Worm (Caenorhabditis elegans) whole organism, L4 larva: ENCODE measurements around the gene Y39G8B.5.
A peak's percentile ranks its signal among the peaks of the same experiment; 100 is the strongest.
"Not testable (repeated sequence)": the region's sequence is repeated elsewhere in the genome, so short reads cannot be mapped to it uniquely, and the experiment has no call there.

Source experiments
- D1046.2 ChIP-seq: fragments of 200-800 bp; sonication (Bioruptor generic); IDR thresholded peaks from 2 replicates; pipeline ENCODE4 v1.3.6; 2022; ENCODE audit warnings: missing genetic modification characterization, missing compliant biosample characterization
- F37D6.2 ChIP-seq: sonication (generic microtip); optimal IDR thresholded peaks from 2 replicates; lab custom pipeline; 2016; ENCODE audit warnings: mild to moderate bottlenecking, missing genetic modification characterization, missing compliant biosample characterization
- F49E8.2 ChIP-seq: sonication (generic microtip); optimal IDR thresholded peaks from 2 replicates; lab custom pipeline; 2016; ENCODE audit warnings: missing compliant biosample characterization, mild to moderate bottlenecking, missing genetic modification characterization, borderline replicate concordance
- T26A8.4 ChIP-seq: fragments of 200-800 bp; sonication (Bioruptor generic); IDR thresholded peaks from 2 replicates; pipeline ENCODE4 v1.3.6; 2022; ENCODE audit warnings: missing genetic modification characterization, missing compliant biosample characterization
- Y75B8A.6 ChIP-seq: fragments of 200-800 bp; sonication (Bioruptor generic); IDR thresholded peaks from 2 replicates; pipeline ENCODE4 v1.3.6; 2022; ENCODE audit warnings: missing genetic modification reagents, missing genetic modification characterization, missing compliant biosample characterization
- ZK337.2 ChIP-seq: fragments of 200-800 bp; sonication (Bioruptor generic); IDR thresholded peaks from 2 replicates; pipeline ENCODE4 v1.3.6; 2022; ENCODE audit warnings: missing genetic modification reagents, missing genetic modification characterization, missing compliant biosample characterization
- ama-1 ChIP-seq: fragments of 150-350 bp; optimal IDR thresholded peaks from 2 replicates; lab custom pipeline; 2014; ENCODE audit warnings: inconsistent platforms, mixed read lengths
- arid-1 ChIP-seq: fragments of 200-800 bp; sonication (Bioruptor generic); conservative IDR thresholded peaks from 2 replicates; pipeline ENCODE4 v1.3.6; 2022; ENCODE audit warnings: missing genetic modification reagents, missing genetic modification characterization, missing compliant biosample characterization
- ceh-28 ChIP-seq: fragments of 150-350 bp; optimal IDR thresholded peaks from 2 replicates; lab custom pipeline; 2014; ENCODE audit warnings: missing biosample characterization, missing genetic modification reagents, missing genetic modification characterization
- ceh-32 ChIP-seq: sonication (generic microtip); optimal IDR thresholded peaks from 2 replicates; lab custom pipeline; 2016; ENCODE audit warnings: mild to moderate bottlenecking, missing genetic modification characterization, missing compliant biosample characterization; ENCODE audit not compliant: poor library complexity
- ces-1 ChIP-seq: fragments of 150-350 bp; sonication (generic microtip); optimal IDR thresholded peaks from 4 replicates; lab custom pipeline; 2014; ENCODE audit warnings: missing biosample characterization, missing genetic modification reagents, missing genetic modification characterization
- cey-2 ChIP-seq: sonication (generic microtip); optimal IDR thresholded peaks from 3 replicates; lab custom pipeline; 2017; ENCODE audit warnings: missing genetic modification characterization, mild to moderate bottlenecking, missing compliant biosample characterization, antibody characterized with exemption, borderline replicate concordance; ENCODE audit not compliant: insufficient read depth
- ctbp-1 ChIP-seq: fragments of 200-800 bp; sonication (Bioruptor generic); IDR thresholded peaks from 2 replicates; pipeline ENCODE4 v1.3.6; 2022; ENCODE audit warnings: missing genetic modification reagents, missing genetic modification characterization, missing compliant biosample characterization
- daf-12 ChIP-seq: fragments of 150-350 bp; optimal IDR thresholded peaks from 2 replicates; lab custom pipeline; 2014; ENCODE audit warnings: missing biosample characterization, missing genetic modification reagents, missing genetic modification characterization
- daf-16 ChIP-seq, 3 experiments: sonication (generic microtip); optimal IDR thresholded peaks; 2 replicates each; lab custom pipeline; 2016 to 2017; ENCODE audit warnings: missing genetic modification characterization in 3 of 3, missing genetic modification reagents in 3 of 3, mild to moderate bottlenecking in 2 of 3, missing compliant biosample characterization in 2 of 3, missing biosample characterization in 1 of 3, moderate library complexity in 1 of 3
- daf-8 ChIP-seq: fragments of 200-800 bp; sonication (Bioruptor generic); IDR thresholded peaks from 2 replicates; pipeline ENCODE4 v1.3.6; 2022; ENCODE audit warnings: missing genetic modification characterization, missing compliant biosample characterization
- dmd-6 ChIP-seq: fragments of 200-800 bp; sonication (Bioruptor generic); IDR thresholded peaks from 2 replicates; pipeline ENCODE4 v1.3.6; 2022; ENCODE audit warnings: missing genetic modification reagents, missing genetic modification characterization, missing compliant biosample characterization
- dmd-9 ChIP-seq: fragments of 200-800 bp; sonication (Bioruptor generic); IDR thresholded peaks from 2 replicates; pipeline ENCODE4 v1.3.6; 2022; ENCODE audit warnings: missing genetic modification reagents, missing genetic modification characterization, missing compliant biosample characterization
- dpl-1 ChIP-seq: fragments of 150-350 bp; optimal IDR thresholded peaks from 2 replicates; lab custom pipeline; 2014; ENCODE audit warnings: missing biosample characterization, missing genetic modification reagents, missing genetic modification characterization
- fos-1 ChIP-seq: fragments of 150-350 bp; optimal IDR thresholded peaks from 2 replicates; lab custom pipeline; 2014; ENCODE audit warnings: missing biosample characterization, missing genetic modification characterization
- gei-8 ChIP-seq: fragments of 200-800 bp; sonication (Bioruptor generic); optimal IDR thresholded peaks from 2 replicates; lab custom pipeline; 2018; ENCODE audit warnings: mild to moderate bottlenecking, missing genetic modification characterization, missing compliant biosample characterization
- hlh-30 ChIP-seq: sonication (generic microtip); optimal IDR thresholded peaks from 2 replicates; lab custom pipeline; 2017; ENCODE audit warnings: antibody characterized with exemption, mild to moderate bottlenecking, missing genetic modification characterization, missing compliant biosample characterization; ENCODE audit not compliant: insufficient read depth
- hmg-1.1 ChIP-seq: fragments of 200-800 bp; sonication (Bioruptor generic); IDR thresholded peaks from 2 replicates; pipeline ENCODE4 v1.3.6; 2022; ENCODE audit warnings: missing genetic modification reagents, missing genetic modification characterization, missing compliant biosample characterization
- lim-7 ChIP-seq: fragments of 200-800 bp; sonication (Bioruptor generic); IDR thresholded peaks from 2 replicates; pipeline ENCODE4 v1.3.6; 2022; ENCODE audit warnings: missing genetic modification characterization, missing compliant biosample characterization
- lin-13 ChIP-seq: fragments of 150-350 bp; optimal IDR thresholded peaks from 2 replicates; lab custom pipeline; 2014; ENCODE audit warnings: missing biosample characterization, missing genetic modification reagents, missing genetic modification characterization
- lin-38 ChIP-seq: fragments of 200-800 bp; sonication (Bioruptor generic); IDR thresholded peaks from 2 replicates; pipeline ENCODE4 v1.3.6; 2022; ENCODE audit warnings: missing genetic modification reagents, missing genetic modification characterization, missing compliant biosample characterization
- lin-39 ChIP-seq: fragments of 150-350 bp; optimal IDR thresholded peaks from 2 replicates; lab custom pipeline; 2014; ENCODE audit warnings: missing biosample characterization, missing genetic modification reagents, missing genetic modification characterization
- lsy-2 ChIP-seq, 2 experiments: fragments of 150-350 bp in 1 of 2; sonication (generic microtip) in 1 of 2; optimal IDR thresholded peaks; 2 replicates each; lab custom pipeline; 2014 to 2017; ENCODE audit warnings: missing biosample characterization in 2 of 2, missing genetic modification characterization in 2 of 2
- madf-9 ChIP-seq: fragments of 200-800 bp; sonication (Bioruptor generic); conservative IDR thresholded peaks from 2 replicates; pipeline ENCODE4 v1.3.6; 2022; ENCODE audit warnings: missing genetic modification reagents, missing genetic modification characterization, missing compliant biosample characterization
- mdt-29 ChIP-seq: fragments of 200-800 bp; sonication (Bioruptor generic); IDR thresholded peaks from 2 replicates; pipeline ENCODE4 v1.3.6; 2022; ENCODE audit warnings: missing genetic modification reagents, missing genetic modification characterization, missing compliant biosample characterization
- mxl-2 ChIP-seq: fragments of 200-800 bp; sonication (Bioruptor generic); conservative IDR thresholded peaks from 2 replicates; pipeline ENCODE4 v1.3.6; 2022; ENCODE audit warnings: missing genetic modification reagents, missing genetic modification characterization, missing compliant biosample characterization
- nhr-102 ChIP-seq: sonication (generic microtip); optimal IDR thresholded peaks from 2 replicates; lab custom pipeline; 2016; ENCODE audit warnings: mild to moderate bottlenecking, missing genetic modification characterization, moderate library complexity, missing compliant biosample characterization
- nhr-111 ChIP-seq: fragments of 200-800 bp; sonication (Bioruptor generic); optimal IDR thresholded peaks from 2 replicates; lab custom pipeline; 2018; ENCODE audit warnings: mild to moderate bottlenecking, missing genetic modification characterization, missing compliant biosample characterization
- nhr-237 ChIP-seq: sonication (generic microtip); optimal IDR thresholded peaks from 2 replicates; lab custom pipeline; 2017; ENCODE audit warnings: missing biosample characterization, missing genetic modification characterization
- nhr-41 ChIP-seq: fragments of 200-800 bp; sonication (Bioruptor generic); IDR thresholded peaks from 2 replicates; pipeline ENCODE4 v1.3.6; 2022; ENCODE audit warnings: missing genetic modification reagents, missing genetic modification characterization, missing compliant biosample characterization
- nhr-6 ChIP-seq: fragments of 150-350 bp; optimal IDR thresholded peaks from 2 replicates; lab custom pipeline; 2014; ENCODE audit warnings: missing biosample characterization, missing genetic modification characterization
- nhr-77 ChIP-seq: fragments of 150-350 bp; optimal IDR thresholded peaks from 2 replicates; lab custom pipeline; 2014; ENCODE audit warnings: missing biosample characterization, missing genetic modification characterization
- pha-4 ChIP-seq, 2 experiments: fragments of 150-350 bp in 1 of 2; fragments of 200-800 bp in 1 of 2; sonication (Bioruptor generic) in 1 of 2; IDR thresholded peaks in 1 of 2; optimal IDR thresholded peaks in 1 of 2; 2 replicates each; pipeline versions ENCODE4 v1.3.6 to Lab custom; 2014 to 2022; ENCODE audit warnings: missing genetic modification characterization in 2 of 2, missing genetic modification reagents in 2 of 2, missing biosample characterization in 1 of 2, missing compliant biosample characterization in 1 of 2
- php-3 ChIP-seq: fragments of 200-800 bp; sonication (Bioruptor generic); IDR thresholded peaks from 2 replicates; pipeline ENCODE4 v1.3.6; 2022; ENCODE audit warnings: missing genetic modification reagents, missing genetic modification characterization, missing compliant biosample characterization
- rbr-2 ChIP-seq: sonication (generic microtip); optimal IDR thresholded peaks from 2 replicates; lab custom pipeline; 2016; ENCODE audit warnings: missing genotype, missing genetic modification characterization, missing compliant biosample characterization
- snpc-4 ChIP-seq: fragments of 150-350 bp; optimal IDR thresholded peaks from 2 replicates; lab custom pipeline; 2014; ENCODE audit warnings: missing biosample characterization, missing genetic modification characterization
- tra-1 ChIP-seq: fragments of 200-800 bp; sonication (Bioruptor generic); IDR thresholded peaks from 2 replicates; pipeline ENCODE4 v1.3.6; 2022; ENCODE audit warnings: missing genetic modification reagents, missing genetic modification characterization, missing compliant biosample characterization
- unc-39 ChIP-seq: sonication (generic microtip); optimal IDR thresholded peaks from 2 replicates; lab custom pipeline; 2017; ENCODE audit warnings: missing biosample characterization, missing genetic modification characterization
- vab-7 ChIP-seq: fragments of 200-800 bp; sonication (Bioruptor generic); IDR thresholded peaks from 2 replicates; pipeline ENCODE4 v1.3.6; 2022; ENCODE audit warnings: missing genetic modification reagents, missing genetic modification characterization, missing compliant biosample characterization
- ztf-7 ChIP-seq: fragments of 150-350 bp; optimal IDR thresholded peaks from 2 replicates; lab custom pipeline; 2014; ENCODE audit warnings: missing biosample characterization, missing genetic modification characterization

The Y39G8B.5 gene

DNA sequence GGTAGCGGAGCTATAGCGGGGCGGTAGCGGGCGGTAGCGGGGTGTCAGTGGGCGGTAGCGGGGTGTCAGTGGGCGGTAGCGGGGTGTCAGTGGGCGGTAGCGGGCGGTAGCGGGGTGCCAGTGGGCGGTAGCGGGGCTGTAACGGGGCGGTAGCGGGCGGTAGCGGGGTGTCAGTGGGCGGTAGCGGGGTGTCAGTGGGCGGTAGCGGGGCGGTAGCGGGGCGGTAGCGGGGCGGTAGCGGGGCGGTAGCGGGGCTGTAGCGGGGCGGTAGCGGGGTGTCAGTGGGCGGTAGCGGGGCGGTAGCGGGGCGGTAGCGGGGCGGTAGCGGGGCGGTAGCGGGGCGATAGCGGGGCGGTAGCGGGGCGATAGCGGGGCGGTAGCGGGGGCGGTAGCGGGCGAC lies 28.0 kb upstream of the Y39G8B.5 start (continued):
- TF ChIP-seq pha-4 (GFP tag; IDR thresholded peaks at IDR 0.05; lab: Robert Waterston, UW) (peak; percentile 85; the same call in 1 of the 2 replicates), mxl-2 (0 out of 2 replicates have a peak, but pooled peaks have one; percentile 40), lim-7 (GFP tag; lab: Robert Waterston, UW) (peak; percentile 36; the same call in 1 of the 2 replicates)
- not testable (repeated sequence) for TF ChIP-seq pha-4 (tag; optimal IDR thresholded peaks at IDR 0.05; lab: Kevin White, UChicago)

- no peak for TF ChIP-seq mxl-2
- TF ChIP-seq mdt-29 (GFP tag; lab: Robert Waterston, UW), result no peak
- no peak for TF ChIP-seq nhr-102 (tag; lab: Kevin White, UChicago)
- peak; percentile 88 for TF ChIP-seq ceh-28
These were observed 27.2 kb upstream of the Y39G8B.5 start for ce11 chrII:14018887-14019286.

DNA sequence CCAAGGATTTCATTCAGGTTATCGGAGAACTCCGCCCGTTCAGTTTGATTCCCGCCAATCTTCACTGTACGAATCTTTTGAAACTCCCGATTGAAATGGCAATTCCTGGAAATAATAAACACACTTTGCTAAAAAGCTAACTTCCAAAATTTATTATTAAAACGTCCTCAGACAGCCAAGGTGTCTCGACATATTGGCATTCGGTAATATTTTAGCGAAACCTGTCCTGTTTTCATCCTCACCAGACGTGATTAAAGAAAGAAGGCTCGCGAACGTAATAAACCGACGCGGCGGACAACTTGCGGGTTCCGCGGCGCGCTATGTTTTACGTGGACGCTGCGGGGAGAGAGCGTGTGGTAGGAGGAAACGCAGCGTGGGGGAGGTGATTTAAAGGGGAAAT lies 26.6 kb upstream of the Y39G8B.5 start:
- peak; percentile 45 for TF ChIP-seq gei-8
- TF ChIP-seq ces-1 (GFP tag; lab: Kevin White, UChicago), result no peak
- TF ChIP-seq fos-1, result no peak
- no peak for TF ChIP-seq Y75B8A.6 (GFP tag; lab: Robert Waterston, UW)
- no peak for TF ChIP-seq cey-2 (tag; lab: Kevin White, UChicago)
- TF ChIP-seq lsy-2 (tag; optimal IDR thresholded peaks at IDR 0.05; lab: Kevin White, UChicago), result peak in 1 of 2 experiments; percentile 80
- peak; percentile 81 for TF ChIP-seq hlh-30
- TF ChIP-seq dmd-9 (GFP tag; lab: Robert Waterston, UW), result no peak
- peak; percentile 69; the same call in 1 of the 2 replicates for TF ChIP-seq php-3
- TF ChIP-seq arid-1 (GFP tag; lab: Robert Waterston, UW), result peak; percentile 84
- peak; percentile 65 to 68 for TF ChIP-seq daf-16 (GFP tag; optimal IDR thresholded peaks at IDR 0.05; lab: Kevin White, UChicago)
- peak; percentile 88 for TF ChIP-seq daf-16 (tag; optimal IDR thresholded peaks at IDR 0.05; lab: Kevin White, UChicago)
- peak; percentile 81 for TF ChIP-seq hmg-1.1 (GFP tag; lab: Robert Waterston, UW)
- peak; percentile 94 for TF ChIP-seq F49E8.2 (tag; lab: Kevin White, UChicago)
- TF ChIP-seq vab-7, result peak; percentile 44; the same call in 1 of the 2 replicates
- peak; percentile 99 for TF ChIP-seq ama-1 (lab: Kevin White, UChicago)
- peak; percentile 87 for TF ChIP-seq T26A8.4 (GFP tag; lab: Robert Waterston, UW)
- no peak for TF ChIP-seq ZK337.2 (GFP tag; lab: Robert Waterston, UW)
- 0 out of 2 replicates have a peak, but pooled peaks have one; percentile 28 for TF ChIP-seq lim-7 (GFP tag; lab: Robert Waterston, UW)
- TF ChIP-seq tra-1, result peak; percentile 8; the same call in 1 of the 2 replicates
- 0 out of 2 replicates have a peak, but pooled peaks have one; percentile 28 for TF ChIP-seq madf-9 (GFP tag; lab: Robert Waterston, UW)
- TF ChIP-seq rbr-2 (tag; lab: Kevin White, UChicago), result peak; percentile 66
- TF ChIP-seq lin-38, result peak; percentile 84
- peak; percentile 71 for TF ChIP-seq ctbp-1
- peak; percentile 7 for TF ChIP-seq F37D6.2
- peak; percentile 57 for TF ChIP-seq lin-13
- no peak for TF ChIP-seq nhr-237 (tag; lab: Kevin White, UChicago)
- TF ChIP-seq unc-39 (tag; lab: Kevin White, UChicago), result no peak
- TF ChIP-seq ztf-7, result peak; percentile 75
- TF ChIP-seq ceh-32 (tag; lab: Kevin White, UChicago), result no peak
- no peak for TF ChIP-seq nhr-41 (GFP tag; lab: Robert Waterston, UW)
- no peak for TF ChIP-seq lin-39 (tag; lab: Kevin White, UChicago)
- TF ChIP-seq nhr-102 (tag; lab: Kevin White, UChicago), result peak; percentile 78
- TF ChIP-seq nhr-6 (tag; lab: Kevin White, UChicago), result peak; percentile 37
- TF ChIP-seq D1046.2 (GFP tag; lab: Robert Waterston, UW), result no peak; the same call in 1 of the 2 replicates
- peak; percentile 70 for TF ChIP-seq nhr-77
- TF ChIP-seq daf-12 (tag; lab: Kevin White, UChicago), result no peak
- TF ChIP-seq snpc-4, result peak; percentile 98
- peak; percentile 78 for TF ChIP-seq dmd-6 (GFP tag; lab: Robert Waterston, UW)
- TF ChIP-seq nhr-111 (GFP tag; lab: Kevin White, UChicago), result peak; percentile 19
- TF ChIP-seq daf-8, result no peak
- peak; percentile 63 for TF ChIP-seq dpl-1 (GFP tag; lab: Kevin White, UChicago)
